Worm (Caenorhabditis elegans) whole organism, L2 larva: ENCODE measurements around the gene ZK1240.3.

ENCODE experiments used
- F13H6.1 ChIP-seq: sonication (generic microtip); optimal IDR thresholded peaks from 2 replicates; lab custom pipeline; 2016; ENCODE audit warnings: missing genetic modification characterization, missing compliant biosample characterization
- ama-1 ChIP-seq: fragments of 150-350 bp; optimal IDR thresholded peaks from 2 replicates; lab custom pipeline; 2018; ENCODE audit warnings: inconsistent platforms
- blmp-1 ChIP-seq: sonication (generic microtip); optimal IDR thresholded peaks from 2 replicates; lab custom pipeline; 2017; ENCODE audit warnings: missing genetic modification characterization, mild to moderate bottlenecking, missing compliant biosample characterization, antibody characterized with exemption, moderate library complexity; ENCODE audit not compliant: insufficient read depth
- dmd-4 ChIP-seq: sonication (generic microtip); optimal IDR thresholded peaks from 2 replicates; lab custom pipeline; 2017; ENCODE audit warnings: missing biosample characterization, missing genetic modification characterization
- egl-27 ChIP-seq: sonication (generic microtip); optimal IDR thresholded peaks from 3 replicates; lab custom pipeline; 2017; ENCODE audit warnings: missing biosample characterization, missing genetic modification reagents, missing genetic modification characterization
- lin-13 ChIP-seq: fragments of 150-350 bp; optimal IDR thresholded peaks from 2 replicates; lab custom pipeline; 2014; ENCODE audit warnings: missing biosample characterization, missing genetic modification reagents, missing genetic modification characterization
- lin-39 ChIP-seq: fragments of 150-350 bp; optimal IDR thresholded peaks from 2 replicates; lab custom pipeline; 2014; ENCODE audit warnings: missing biosample characterization, missing genetic modification reagents, missing genetic modification characterization
- nhr-12 ChIP-seq: fragments of 150-350 bp; optimal IDR thresholded peaks from 2 replicates; lab custom pipeline; 2014; ENCODE audit warnings: missing biosample characterization, missing genetic modification characterization
- nhr-25 ChIP-seq: fragments of 150-350 bp; sonication (generic microtip); optimal IDR thresholded peaks from 3 replicates; lab custom pipeline; 2014; ENCODE audit warnings: missing biosample characterization, missing genetic modification characterization
- skn-1 ChIP-seq: sonication (generic microtip); optimal IDR thresholded peaks from 2 replicates; lab custom pipeline; 2017; ENCODE audit warnings: missing biosample characterization, missing genetic modification characterization
- ztf-11 ChIP-seq: sonication (generic microtip); optimal IDR thresholded peaks from 2 replicates; lab custom pipeline; 2017; ENCODE audit warnings: missing biosample characterization, missing genetic modification characterization

DNA sequence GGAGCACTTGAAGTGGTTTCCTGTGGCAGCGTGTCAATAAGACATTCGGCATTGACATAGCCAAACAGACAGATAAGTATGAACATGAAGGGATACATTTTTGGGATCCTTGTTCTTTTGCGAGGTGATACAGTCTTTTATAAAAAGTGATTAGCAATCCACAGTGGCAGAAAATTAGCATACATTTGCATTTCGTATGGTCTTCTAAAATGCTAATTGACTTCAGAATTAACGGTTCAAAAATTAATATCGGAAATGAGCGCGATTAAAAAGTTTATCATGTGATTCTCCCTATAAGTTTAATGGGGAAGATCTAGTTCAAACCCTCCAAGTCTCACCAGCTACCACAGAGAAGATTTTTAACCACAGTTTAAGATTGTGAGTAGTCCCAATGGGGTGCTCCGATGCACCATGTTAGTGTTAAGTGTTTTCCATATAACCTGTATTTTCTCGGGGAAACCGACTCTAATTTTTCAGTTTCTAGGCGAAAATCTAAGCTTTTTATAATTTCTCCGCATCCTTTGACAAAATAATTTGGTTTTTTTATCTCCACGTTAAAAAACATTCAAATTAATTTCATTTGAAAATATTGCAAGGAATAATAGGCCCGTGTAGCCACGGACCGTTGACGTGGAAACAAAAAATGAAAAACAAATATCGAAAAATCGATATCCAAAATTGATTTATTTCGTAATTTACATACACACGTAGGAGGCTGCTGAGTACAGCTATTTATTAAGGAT, 46.7 kb downstream of the ZK1240.3 start, which contains the start of the genes F43C11.12 and F16G10.5:
- TF ChIP-seq skn-1 (tag; lab: Kevin White, UChicago) (no peak), egl-27 (tag; lab: Kevin White, UChicago) (no peak), ztf-11 (tag; lab: Kevin White, UChicago) (no peak), lin-13 (GFP tag; lab: Kevin White, UChicago) (no peak), F13H6.1 (tag; lab: Kevin White, UChicago) (no peak), dmd-4 (tag; lab: Kevin White, UChicago) (no peak), blmp-1 (tag; lab: Kevin White, UChicago) (no peak), nhr-25 (tag; lab: Kevin White, UChicago) (no peak), nhr-12 (tag; lab: Kevin White, UChicago) (no peak), lin-39 (no peak), ama-1 (lab: Kevin White, UChicago) (no peak)
